Worm (Caenorhabditis elegans) whole organism, L3 larva: Measurements from ENCODE around the gene zfp-1.

Experiments
- R02D3.7 ChIP-seq: fragments of 150-350 bp; optimal IDR thresholded peaks from 2 replicates; lab custom pipeline; 2014; ENCODE audit warnings: missing biosample characterization, missing genetic modification characterization
- ZK546.5 ChIP-seq: sonication (generic microtip); optimal IDR thresholded peaks from 2 replicates; lab custom pipeline; 2017; ENCODE audit warnings: missing biosample characterization, missing genetic modification characterization
- aly-2 ChIP-seq: fragments of 150-350 bp; optimal IDR thresholded peaks from 2 replicates; lab custom pipeline; 2014; ENCODE audit warnings: missing biosample characterization, missing genetic modification characterization
- ama-1 ChIP-seq: fragments of 150-350 bp; optimal IDR thresholded peaks from 2 replicates; lab custom pipeline; 2018
- ceh-16 ChIP-seq: sonication (generic microtip); optimal IDR thresholded peaks from 2 replicates; lab custom pipeline; 2017; ENCODE audit warnings: missing biosample characterization, missing genetic modification characterization
- ceh-28 ChIP-seq: fragments of 150-350 bp; optimal IDR thresholded peaks from 2 replicates; lab custom pipeline; 2014; ENCODE audit warnings: missing biosample characterization, missing genetic modification reagents, missing genetic modification characterization
- ceh-82 ChIP-seq: fragments of 150-350 bp; optimal IDR thresholded peaks from 2 replicates; lab custom pipeline; 2014; ENCODE audit warnings: missing biosample characterization, missing genetic modification characterization
- ceh-9 ChIP-seq: sonication (generic microtip); optimal IDR thresholded peaks from 2 replicates; lab custom pipeline; 2018; ENCODE audit warnings: missing biosample characterization, missing genetic modification characterization
- daf-12 ChIP-seq: fragments of 150-350 bp; optimal IDR thresholded peaks from 2 replicates; lab custom pipeline; 2014; ENCODE audit warnings: missing biosample characterization, missing genetic modification reagents, missing genetic modification characterization
- egl-27 ChIP-seq: sonication (generic microtip); optimal IDR thresholded peaks from 4 replicates; lab custom pipeline; 2017; ENCODE audit warnings: missing biosample characterization, missing genetic modification reagents, missing genetic modification characterization
- egl-5 ChIP-seq: fragments of 150-350 bp; optimal IDR thresholded peaks from 2 replicates; lab custom pipeline; 2017; ENCODE audit warnings: missing biosample characterization, missing genetic modification reagents, missing genetic modification characterization, inconsistent platforms
- elt-1 ChIP-seq: fragments of 150-350 bp; optimal IDR thresholded peaks from 2 replicates; lab custom pipeline; 2014; ENCODE audit warnings: missing biosample characterization, missing genetic modification characterization
- elt-2 ChIP-seq: sonication (generic microtip); optimal IDR thresholded peaks from 2 replicates; lab custom pipeline; 2016; ENCODE audit warnings: missing genetic modification reagents, mild to moderate bottlenecking, missing genetic modification characterization, missing compliant biosample characterization
- elt-3 ChIP-seq, 3 experiments: fragments of 150-350 bp in 1 of 3; sonication (generic microtip) in 2 of 3; optimal IDR thresholded peaks; 2 replicates in 2 of 3; 4 replicates in 1 of 3; lab custom pipeline; 2014 to 2017; ENCODE audit warnings: missing biosample characterization in 3 of 3, missing genetic modification characterization in 3 of 3
- eor-1 ChIP-seq, 2 experiments: fragments of 150-350 bp; optimal IDR thresholded peaks; 2 replicates each; lab custom pipeline; 2014 to 2018; ENCODE audit warnings: missing biosample characterization in 2 of 2, missing genetic modification characterization in 2 of 2
- fkh-10 ChIP-seq: sonication (generic microtip); optimal IDR thresholded peaks from 2 replicates; lab custom pipeline; 2017; ENCODE audit warnings: missing biosample characterization, missing genetic modification reagents, missing genetic modification characterization
- fkh-2 ChIP-seq: fragments of 150-350 bp; optimal IDR thresholded peaks from 2 replicates; lab custom pipeline; 2014; ENCODE audit warnings: missing biosample characterization, missing genetic modification reagents, missing genetic modification characterization
- fos-1 ChIP-seq: fragments of 150-350 bp; optimal IDR thresholded peaks from 2 replicates; lab custom pipeline; 2014; ENCODE audit warnings: missing biosample characterization, missing genetic modification characterization
- hmg-11 ChIP-seq: sonication (generic microtip); optimal IDR thresholded peaks from 2 replicates; lab custom pipeline; 2016; ENCODE audit warnings: missing genetic modification characterization, missing compliant biosample characterization
- jun-1 ChIP-seq: fragments of 150-350 bp; optimal IDR thresholded peaks from 2 replicates; lab custom pipeline; 2014; ENCODE audit warnings: missing biosample characterization, missing genetic modification reagents, missing genetic modification characterization
- lin-15B ChIP-seq: fragments of 150-350 bp; optimal IDR thresholded peaks from 2 replicates; lab custom pipeline; 2014; ENCODE audit warnings: missing biosample characterization, missing genetic modification characterization
- lin-39 ChIP-seq: fragments of 150-350 bp; optimal IDR thresholded peaks from 2 replicates; lab custom pipeline; 2018; ENCODE audit warnings: missing biosample characterization, missing genetic modification reagents, missing genetic modification characterization
- lsy-12 ChIP-seq: sonication (generic microtip); optimal IDR thresholded peaks from 2 replicates; lab custom pipeline; 2016; ENCODE audit warnings: mild to moderate bottlenecking, missing genetic modification characterization, missing compliant biosample characterization
- mdl-1 ChIP-seq: fragments of 150-350 bp; optimal IDR thresholded peaks from 2 replicates; lab custom pipeline; 2014; ENCODE audit warnings: missing biosample characterization, missing genetic modification characterization
- mml-1 ChIP-seq: fragments of 150-350 bp; sonication (generic microtip); optimal IDR thresholded peaks from 3 replicates; lab custom pipeline; 2014; ENCODE audit warnings: missing biosample characterization, missing genetic modification characterization
- nhr-11 ChIP-seq: fragments of 150-350 bp; optimal IDR thresholded peaks from 2 replicates; lab custom pipeline; 2014; ENCODE audit warnings: missing biosample characterization, missing genetic modification characterization
- nhr-12 ChIP-seq: fragments of 150-350 bp; optimal IDR thresholded peaks from 2 replicates; lab custom pipeline; 2014; ENCODE audit warnings: missing biosample characterization, missing genetic modification characterization
- nhr-23 ChIP-seq: fragments of 150-350 bp; optimal IDR thresholded peaks from 2 replicates; lab custom pipeline; 2014; ENCODE audit warnings: missing biosample characterization, missing genetic modification reagents, missing genetic modification characterization
- nhr-237 ChIP-seq: fragments of 150-350 bp; optimal IDR thresholded peaks from 2 replicates; lab custom pipeline; 2014; ENCODE audit warnings: missing biosample characterization, missing genetic modification characterization
- nhr-25 ChIP-seq: sonication (generic microtip); optimal IDR thresholded peaks from 2 replicates; lab custom pipeline; 2017; ENCODE audit warnings: missing biosample characterization, missing genetic modification characterization
- nhr-28 ChIP-seq: fragments of 150-350 bp; optimal IDR thresholded peaks from 2 replicates; lab custom pipeline; 2014; ENCODE audit warnings: missing biosample characterization, missing genetic modification characterization
- nhr-43 ChIP-seq: sonication (generic microtip); optimal IDR thresholded peaks from 2 replicates; lab custom pipeline; 2016; ENCODE audit warnings: mild to moderate bottlenecking, missing genetic modification characterization, missing compliant biosample characterization; ENCODE audit not compliant: poor library complexity, severe bottlenecking
- nhr-77 ChIP-seq: fragments of 150-350 bp; optimal IDR thresholded peaks from 2 replicates; lab custom pipeline; 2014; ENCODE audit warnings: missing biosample characterization, missing genetic modification characterization
- pha-4 ChIP-seq: fragments of 150-350 bp; optimal IDR thresholded peaks from 2 replicates; lab custom pipeline; 2014; ENCODE audit warnings: missing biosample characterization, missing genetic modification reagents, missing genetic modification characterization
- skn-1 ChIP-seq: fragments of 150-350 bp; optimal IDR thresholded peaks from 2 replicates; lab custom pipeline; 2014; ENCODE audit warnings: missing biosample characterization, missing genetic modification characterization
- snpc-4 ChIP-seq: fragments of 150-350 bp; optimal IDR thresholded peaks from 2 replicates; lab custom pipeline; 2014; ENCODE audit warnings: missing biosample characterization, missing genetic modification characterization
- tbx-2 ChIP-seq: sonication (generic microtip); optimal IDR thresholded peaks from 2 replicates; lab custom pipeline; 2016; ENCODE audit warnings: mild to moderate bottlenecking, missing genetic modification characterization, missing compliant biosample characterization
- unc-39 ChIP-seq: sonication (generic microtip); optimal IDR thresholded peaks from 4 replicates; lab custom pipeline; 2017; ENCODE audit warnings: missing biosample characterization, missing genetic modification characterization
- unc-62 ChIP-seq: fragments of 150-350 bp; sonication (generic microtip); optimal IDR thresholded peaks from 4 replicates; lab custom pipeline; 2014; ENCODE audit warnings: missing biosample characterization, missing genetic modification reagents, missing genetic modification characterization
- zag-1 ChIP-seq: fragments of 150-350 bp; optimal IDR thresholded peaks from 2 replicates; lab custom pipeline; 2014; ENCODE audit warnings: missing biosample characterization, missing genetic modification characterization
- ztf-11 ChIP-seq: fragments of 150-350 bp; optimal IDR thresholded peaks from 2 replicates; lab custom pipeline; 2014; ENCODE audit warnings: missing biosample characterization, missing genetic modification characterization
- ztf-4 ChIP-seq: fragments of 150-350 bp; optimal IDR thresholded peaks from 2 replicates; lab custom pipeline; 2014; ENCODE audit warnings: missing biosample characterization, missing genetic modification characterization

The zfp-1 gene

DNA sequence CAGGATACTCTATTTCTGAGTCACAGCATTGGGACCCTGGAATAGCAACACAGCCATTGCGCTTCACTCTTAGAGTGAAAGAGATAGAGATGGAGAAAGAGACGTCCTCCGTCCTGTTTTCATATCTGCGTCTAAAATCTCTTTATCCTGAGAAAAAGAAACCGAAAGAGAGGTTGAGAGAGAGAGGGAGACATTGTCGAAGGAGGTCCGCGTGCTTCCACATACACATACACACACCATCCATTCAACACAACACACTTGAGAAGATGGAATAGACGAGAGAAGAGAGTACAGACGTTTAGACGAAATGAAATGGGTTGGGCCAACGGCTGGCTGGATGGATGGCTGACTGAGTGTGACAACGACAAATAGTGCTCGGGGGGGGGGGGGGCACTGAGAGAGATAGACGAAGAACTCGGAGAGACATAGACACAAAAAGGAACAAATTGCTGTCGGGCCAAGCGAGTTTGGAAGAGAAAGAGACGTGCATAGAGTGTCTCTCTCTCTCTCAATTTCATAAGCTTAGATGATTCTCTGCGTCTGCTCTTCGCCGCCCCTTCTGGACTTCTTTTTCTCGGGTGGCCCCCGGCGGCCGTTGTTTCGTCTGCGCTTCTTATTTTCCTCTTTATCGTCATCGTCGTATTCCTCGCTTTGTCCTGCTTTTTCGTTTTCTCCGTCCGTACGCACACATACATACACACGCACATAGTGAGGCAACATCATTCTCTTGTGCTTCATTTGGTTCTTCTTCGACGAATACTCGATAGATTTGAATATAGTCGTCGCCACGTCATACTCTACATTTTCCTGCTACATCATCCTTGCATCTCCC, 8.8 kb downstream of the zfp-1 start, which contains the start of gene F54F2.6 (continued):
- TF ChIP-seq ztf-4, result no peak
- no peak for TF ChIP-seq nhr-12 (tag; lab: Kevin White, UChicago)
- no peak for TF ChIP-seq daf-12 (tag; lab: Kevin White, UChicago)
- TF ChIP-seq ceh-9 (tag; lab: Kevin White, UChicago), result peak; percentile 24
- TF ChIP-seq ztf-11 (tag; lab: Kevin White, UChicago), result no peak
- TF ChIP-seq eor-1 (tag; optimal IDR thresholded peaks at IDR 0.05; lab: Kevin White, UChicago), result no peak
- peak; percentile 94 for TF ChIP-seq mdl-1 (tag; lab: Kevin White, UChicago)
- TF ChIP-seq unc-39 (tag; lab: Kevin White, UChicago), result peak; percentile 44

DNA sequence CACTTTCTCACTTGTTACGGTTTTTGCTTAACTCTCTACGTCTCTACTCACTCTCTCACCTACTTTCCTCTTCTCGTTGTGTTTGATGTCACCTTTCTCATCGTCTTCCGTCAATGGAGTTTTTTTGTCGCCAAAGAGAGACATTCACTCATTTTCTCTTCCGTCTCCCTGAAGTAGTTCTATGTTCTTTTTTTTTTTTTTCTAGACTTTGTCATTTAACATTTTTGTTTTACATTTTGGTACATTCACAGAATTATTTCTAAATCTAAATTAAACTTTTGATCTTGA, 9.4 kb downstream of the zfp-1 start:
- TF ChIP-seq nhr-43 (tag; lab: Kevin White, UChicago) (peak; percentile 26), nhr-23 (tag; lab: Kevin White, UChicago) (peak; percentile 67), unc-62 (GFP tag; lab: Kevin White, UChicago) (no peak), tbx-2 (tag; lab: Kevin White, UChicago) (no peak), pha-4 (tag; lab: Kevin White, UChicago) (peak; percentile 3), nhr-25 (peak; percentile 63)

DNA sequence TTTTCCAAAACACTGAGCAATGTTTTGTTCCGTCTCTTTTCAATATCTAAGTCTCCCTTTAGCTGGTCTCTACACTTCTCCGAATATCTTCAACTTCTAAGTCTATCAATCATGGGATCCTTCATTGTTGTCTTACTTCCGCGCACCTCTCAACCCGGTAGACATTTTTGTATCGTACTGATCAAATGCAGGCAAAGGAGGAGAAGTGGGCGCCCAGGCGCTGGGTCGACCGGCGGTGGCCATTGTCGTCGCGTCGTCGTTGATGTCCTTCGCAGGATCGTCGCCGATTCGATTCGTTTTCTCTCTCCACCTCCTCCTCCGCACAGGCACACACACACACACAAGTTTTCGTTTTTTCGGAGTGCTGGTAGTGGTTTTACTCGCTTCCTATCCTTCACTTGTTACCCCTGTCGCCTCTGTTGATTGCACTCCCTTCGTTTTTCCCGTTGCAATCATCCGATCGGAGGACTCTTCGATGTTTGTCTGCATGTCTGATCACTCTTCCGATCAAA, 10.1 kb downstream of the zfp-1 start:
- TF ChIP-seq nhr-43 (tag; lab: Kevin White, UChicago) (peak; percentile 69), R02D3.7 (tag; lab: Kevin White, UChicago) (no peak)

DNA sequence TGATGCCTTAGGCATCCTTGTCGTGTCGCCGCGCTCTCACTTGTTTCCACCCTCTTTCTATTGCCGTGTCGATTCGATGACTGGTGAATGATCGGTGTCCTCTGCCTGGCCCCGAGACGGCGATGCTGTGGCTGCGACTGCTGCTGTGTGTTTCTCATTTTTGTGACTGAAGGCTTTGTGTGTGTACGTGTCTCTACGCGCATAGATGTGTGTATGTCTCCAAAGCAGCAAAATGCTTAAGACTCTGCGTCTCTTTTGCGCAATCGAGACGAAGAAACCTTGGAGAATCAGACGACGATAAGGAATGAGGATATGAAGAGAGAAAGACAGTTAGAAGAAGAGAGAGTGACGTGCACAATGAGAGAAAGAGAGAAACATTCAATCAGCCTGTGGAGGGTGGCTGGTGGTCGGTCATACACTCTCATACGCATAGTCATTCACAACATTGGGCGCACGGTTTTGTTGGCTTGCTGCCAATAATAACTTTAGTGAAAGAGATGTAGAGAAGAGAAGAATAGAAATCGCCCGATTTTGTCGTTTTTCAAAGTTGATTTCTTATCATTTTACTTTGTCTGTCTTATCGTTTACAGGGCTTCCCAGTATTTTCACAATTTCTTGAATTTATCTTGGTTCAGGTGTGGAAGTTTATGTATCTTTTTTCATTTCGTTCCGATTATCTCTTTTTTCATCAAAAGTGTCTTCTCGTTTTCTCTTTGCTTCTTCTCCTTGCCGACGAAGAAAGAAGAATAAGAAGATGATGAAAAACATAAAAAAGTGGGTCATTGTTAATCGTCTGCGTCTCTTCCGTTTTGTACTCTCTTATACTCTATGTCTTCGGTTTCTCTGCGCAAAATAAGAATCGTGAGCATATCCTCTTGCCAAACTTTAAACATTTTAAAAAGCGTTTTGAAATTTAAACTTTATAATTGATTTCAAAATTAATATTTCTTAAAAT, 10.8 kb downstream of the zfp-1 start:
- TF ChIP-seq unc-39 (tag; lab: Kevin White, UChicago) (no peak), jun-1 (tag; lab: Kevin White, UChicago) (peak; percentile 95), zag-1 (tag; lab: Kevin White, UChicago) (peak; percentile 82), ceh-82 (tag; lab: Kevin White, UChicago) (peak; percentile 75), ama-1 (lab: Kevin White, UChicago) (peak; percentile 90), fkh-10 (peak; percentile 82), nhr-11 (tag; lab: Kevin White, UChicago) (peak; percentile 98), ceh-28 (tag; lab: Kevin White, UChicago) (peak; percentile 93), ceh-16 (tag; lab: Kevin White, UChicago) (no peak), elt-1 (tag; lab: Kevin White, UChicago) (peak; percentile 69), ceh-9 (tag; lab: Kevin White, UChicago) (peak; percentile 50), mml-1 (peak; percentile 40), mdl-1 (tag; lab: Kevin White, UChicago) (peak; percentile 95), tbx-2 (tag; lab: Kevin White, UChicago) (peak; percentile 92), daf-12 (tag; lab: Kevin White, UChicago) (peak; percentile 41), aly-2 (tag; lab: Kevin White, UChicago) (peak; percentile 89), nhr-77 (tag; lab: Kevin White, UChicago) (peak; percentile 78), nhr-43 (tag; lab: Kevin White, UChicago) (peak; percentile 70), snpc-4 (peak; percentile 88), nhr-25 (peak; percentile 99), nhr-237 (tag; lab: Kevin White, UChicago) (no peak), fos-1 (peak; percentile 72), nhr-28 (peak; percentile 16), elt-3 (tag; optimal IDR thresholded peaks at IDR 0.05; lab: Kevin White, UChicago) (peak in 1 of 3 experiments; percentile 69), lin-39 (peak; percentile 97), elt-2 (tag; lab: Kevin White, UChicago) (peak; percentile 93), lsy-12 (tag; lab: Kevin White, UChicago) (peak; percentile 91), ztf-11 (tag; lab: Kevin White, UChicago) (no peak), ZK546.5 (tag; lab: Kevin White, UChicago) (no peak), fkh-2 (no peak), egl-27 (peak; percentile 91), hmg-11 (tag; lab: Kevin White, UChicago) (peak; percentile 74), pha-4 (tag; lab: Kevin White, UChicago) (peak; percentile 99), lin-15B (tag; lab: Kevin White, UChicago) (peak; percentile 74), unc-62 (GFP tag; lab: Kevin White, UChicago) (peak; percentile 99), egl-5 (tag; lab: Kevin White, UChicago) (peak; percentile 84), skn-1 (peak; percentile 89)
